Worm (Caenorhabditis elegans): ENCODE data around the gene Y43F8B.19.

DNA sequence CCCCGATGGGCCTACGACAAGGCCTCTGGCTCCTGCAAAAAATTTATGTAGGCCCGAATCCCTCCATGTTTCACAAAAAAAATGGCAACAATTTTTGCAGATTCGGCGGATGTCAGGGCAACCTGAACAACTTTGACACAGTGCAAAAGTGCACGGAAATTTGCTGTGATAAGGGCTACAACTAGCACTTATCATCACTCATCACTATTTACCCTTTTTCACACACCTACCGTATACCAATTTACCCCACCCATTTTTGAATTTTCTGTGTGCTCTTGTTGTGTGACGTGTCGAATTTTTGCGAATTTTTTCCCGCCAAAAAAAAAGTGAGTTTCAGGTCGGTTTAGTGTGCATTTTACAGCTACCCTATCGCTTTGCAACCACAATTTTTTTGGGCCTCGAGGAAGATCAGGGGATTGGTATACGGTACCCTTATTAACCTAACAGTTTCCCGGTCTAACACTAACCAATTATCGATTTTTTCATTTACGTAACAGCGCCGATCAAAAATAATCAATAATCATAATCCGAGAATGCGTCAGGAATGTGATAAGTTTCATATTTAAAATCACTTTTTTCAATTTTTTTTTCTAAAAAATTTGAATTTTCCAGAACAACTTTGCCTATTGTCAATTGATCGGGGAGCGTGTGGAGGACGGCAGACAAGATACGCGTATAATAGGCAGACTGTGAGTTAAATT, 6.5 kb upstream of the Y43F8B.19 start:
- no peak for TF ChIP-seq nhr-76 (tag; optimal IDR thresholded peaks at IDR 0.05)
- TF ChIP-seq pha-4 (tag; optimal IDR thresholded peaks at IDR 0.05): no peak
- TF ChIP-seq elt-1 (tag; optimal IDR thresholded peaks at IDR 0.05): no peak
- TF ChIP-seq nhr-23 (tag; optimal IDR thresholded peaks at IDR 0.05): no peak
- TF ChIP-seq lsy-12 (tag; optimal IDR thresholded peaks at IDR 0.05): no peak
- TF ChIP-seq aly-2 (tag; optimal IDR thresholded peaks at IDR 0.05): no peak

Data from whole organism, L3 larva.